Fruit fly (Drosophila melanogaster) whole organism, prepupa: Measurements from ENCODE around the gene betaTub65B.
A peak's percentile ranks its signal among the peaks of the same experiment; 100 is the strongest.

ENCODE experiments used
- CG10631 ChIP-seq: fragments of 200-800 bp; sonication (Bioruptor generic); optimal IDR thresholded peaks from 2 replicates; lab custom pipeline; 2016; ENCODE audit warnings: missing biosample characterization, missing genetic modification characterization
- CG10669 ChIP-seq: fragments of 200-800 bp; sonication (Bioruptor generic); optimal IDR thresholded peaks from 3 replicates; lab custom pipeline; 2018; ENCODE audit warnings: missing biosample characterization, mild to moderate bottlenecking, missing genetic modification characterization, moderate library complexity
- CG11294 ChIP-seq: fragments of 200-800 bp; sonication (Bioruptor generic); IDR thresholded peaks from 2 replicates; pipeline ENCODE4 v1.3.6; 2022; ENCODE audit warnings: missing biosample characterization, missing genetic modification characterization
- CG11902 ChIP-seq: fragments of 200-800 bp; sonication (Bioruptor generic); optimal IDR thresholded peaks from 3 replicates; lab custom pipeline; 2016; ENCODE audit warnings: missing biosample characterization, missing genetic modification characterization
- CG1621 ChIP-seq: fragments of 200-800 bp; sonication (Bioruptor generic); optimal IDR thresholded peaks from 3 replicates; lab custom pipeline; 2018; ENCODE audit warnings: missing biosample characterization, mild to moderate bottlenecking, missing genetic modification characterization
- CG31627 ChIP-seq: fragments of 200-800 bp; sonication (Bioruptor generic); optimal IDR thresholded peaks from 3 replicates; lab custom pipeline; 2016; ENCODE audit warnings: missing biosample characterization, missing genetic modification characterization
- CG32006 ChIP-seq: fragments of 200-800 bp; sonication (Bioruptor generic); optimal IDR thresholded peaks from 3 replicates; lab custom pipeline; 2017; ENCODE audit warnings: missing biosample characterization, mild to moderate bottlenecking, missing genetic modification characterization
- CG34406 ChIP-seq: fragments of 200-800 bp; sonication (Bioruptor generic); optimal IDR thresholded peaks from 3 replicates; lab custom pipeline; 2016; ENCODE audit warnings: missing biosample characterization, missing genetic modification characterization
- CG3919 ChIP-seq: fragments of 200-800 bp; sonication (Bioruptor generic); optimal IDR thresholded peaks from 3 replicates; lab custom pipeline; 2016; ENCODE audit warnings: missing biosample characterization, missing genetic modification characterization
- CG4318 ChIP-seq: fragments of 200-800 bp; sonication (Bioruptor generic); optimal IDR thresholded peaks from 3 replicates; lab custom pipeline; 2017; ENCODE audit warnings: missing biosample characterization, mild to moderate bottlenecking, missing genetic modification characterization
- CG6163 ChIP-seq: fragments of 200-800 bp; sonication (Bioruptor generic); IDR thresholded peaks from 3 replicates; pipeline ENCODE4 v1.3.6; 2022; ENCODE audit warnings: missing biosample characterization, missing genetic modification characterization
- CG6276 ChIP-seq: fragments of 200-800 bp; sonication (Bioruptor generic); optimal IDR thresholded peaks from 2 replicates; lab custom pipeline; 2017; ENCODE audit warnings: missing biosample characterization, mild to moderate bottlenecking, missing genetic modification characterization
- CG6808 ChIP-seq: fragments of 200-800 bp; sonication (Bioruptor generic); optimal IDR thresholded peaks from 3 replicates; lab custom pipeline; 2017; ENCODE audit warnings: missing biosample characterization, missing genetic modification characterization, mild to moderate bottlenecking, moderate library complexity, missing genetic modification reagents
- CG6854 ChIP-seq: fragments of 200-800 bp; sonication (Bioruptor generic); optimal IDR thresholded peaks from 2 replicates; lab custom pipeline; 2017; ENCODE audit warnings: missing biosample characterization, mild to moderate bottlenecking, missing genetic modification characterization
- CG7368 ChIP-seq: fragments of 200-800 bp; sonication (Bioruptor generic); optimal IDR thresholded peaks from 3 replicates; lab custom pipeline; 2016; ENCODE audit warnings: missing biosample characterization, missing genetic modification characterization
- CG8119 ChIP-seq: fragments of 200-800 bp; sonication (Bioruptor generic); IDR thresholded peaks from 3 replicates; pipeline ENCODE4 v1.3.6; 2022; ENCODE audit warnings: missing biosample characterization, missing genetic modification characterization
- CG8632 ChIP-seq: fragments of 200-800 bp; sonication (Bioruptor generic); optimal IDR thresholded peaks from 3 replicates; lab custom pipeline; 2016; ENCODE audit warnings: missing biosample characterization, missing genetic modification characterization
- Eip75B ChIP-seq: fragments of 200-800 bp; sonication (Bioruptor generic); optimal IDR thresholded peaks from 3 replicates; lab custom pipeline; 2016; ENCODE audit warnings: missing biosample characterization, missing genetic modification characterization
- Eip78C ChIP-seq: fragments of 200-800 bp; sonication (Bioruptor generic); peaks from one replicate; lab custom pipeline; 2016; ENCODE audit warnings: missing biosample characterization, missing genetic modification characterization
- Ets21C ChIP-seq: fragments of 200-800 bp; sonication (Bioruptor generic); optimal IDR thresholded peaks from 3 replicates; lab custom pipeline; 2016; ENCODE audit warnings: missing biosample characterization, missing genetic modification characterization
- Gug ChIP-seq: fragments of 200-800 bp; sonication (Bioruptor generic); IDR thresholded peaks from 2 replicates; pipeline ENCODE4 v1.3.6; 2022; ENCODE audit warnings: missing biosample characterization, missing genetic modification characterization
- Hr38 ChIP-seq: sonication (Bioruptor generic); optimal IDR thresholded peaks from 2 replicates; lab custom pipeline; 2016; ENCODE audit warnings: missing biosample characterization, missing genetic modification characterization
- Hr39 ChIP-seq: fragments of 200-800 bp; sonication (Bioruptor generic); optimal IDR thresholded peaks from 2 replicates; lab custom pipeline; 2016; ENCODE audit warnings: missing biosample characterization, missing genetic modification characterization
- Hr4 ChIP-seq: fragments of 200-800 bp; sonication (Bioruptor generic); optimal IDR thresholded peaks from 3 replicates; lab custom pipeline; 2016; ENCODE audit warnings: missing biosample characterization, missing genetic modification characterization
- Lpt ChIP-seq: fragments of 200-800 bp; sonication (Bioruptor generic); optimal IDR thresholded peaks from 3 replicates; lab custom pipeline; 2016; ENCODE audit warnings: missing biosample characterization, missing genetic modification characterization
- Met ChIP-seq: fragments of 200-800 bp; sonication (Bioruptor generic); optimal IDR thresholded peaks from 3 replicates; lab custom pipeline; 2016; ENCODE audit warnings: missing biosample characterization, missing genetic modification characterization
- OdsH ChIP-seq: fragments of 200-800 bp; sonication (Bioruptor generic); optimal IDR thresholded peaks from 3 replicates; lab custom pipeline; 2016; ENCODE audit warnings: missing biosample characterization, missing genetic modification characterization
- Sox14 ChIP-seq: fragments of 200-800 bp; sonication (Bioruptor generic); optimal IDR thresholded peaks from 3 replicates; lab custom pipeline; 2016; ENCODE audit warnings: missing biosample characterization, missing genetic modification characterization
- achi ChIP-seq: fragments of 200-800 bp; sonication (Bioruptor generic); optimal IDR thresholded peaks from 3 replicates; lab custom pipeline; 2016; ENCODE audit warnings: missing biosample characterization, missing genetic modification characterization
- acj6 ChIP-seq: fragments of 200-800 bp; sonication (Bioruptor generic); optimal IDR thresholded peaks from 3 replicates; lab custom pipeline; 2016; ENCODE audit warnings: missing biosample characterization, missing genetic modification characterization
- cyc ChIP-seq: fragments of 200-800 bp; sonication (Bioruptor generic); optimal IDR thresholded peaks from 3 replicates; lab custom pipeline; 2016; ENCODE audit warnings: missing biosample characterization, missing genetic modification characterization
- dac ChIP-seq: fragments of 200-800 bp; sonication (Bioruptor generic); optimal IDR thresholded peaks from 2 replicates; lab custom pipeline; 2017; ENCODE audit warnings: missing biosample characterization, mild to moderate bottlenecking, missing genetic modification characterization
- dsx ChIP-seq: fragments of 200-800 bp; optimal IDR thresholded peaks from 3 replicates; lab custom pipeline; 2019; ENCODE audit warnings: missing biosample characterization, mild to moderate bottlenecking, missing genetic modification characterization, moderate library complexity; ENCODE audit not compliant: poor library complexity, severe bottlenecking
- eg ChIP-seq: fragments of 200-800 bp; sonication (Bioruptor generic); IDR thresholded peaks from 3 replicates; pipeline ENCODE4 v1.3.6; 2022; ENCODE audit warnings: missing biosample characterization, missing genetic modification characterization
- fd59A ChIP-seq: fragments of 200-800 bp; sonication (Bioruptor generic); optimal IDR thresholded peaks from 2 replicates; lab custom pipeline; 2017; ENCODE audit warnings: missing biosample characterization, mild to moderate bottlenecking, missing genetic modification characterization, missing genetic modification reagents
- fd85E ChIP-seq: fragments of 200-800 bp; sonication (Bioruptor generic); optimal IDR thresholded peaks from 3 replicates; lab custom pipeline; 2016; ENCODE audit warnings: missing biosample characterization, missing genetic modification characterization
- fkh ChIP-seq: fragments of 200-800 bp; sonication (Bioruptor generic); optimal IDR thresholded peaks from 3 replicates; lab custom pipeline; 2017; ENCODE audit warnings: missing biosample characterization, mild to moderate bottlenecking, missing genetic modification characterization, moderate library complexity
- lz ChIP-seq: fragments of 200-800 bp; sonication (Bioruptor generic); optimal IDR thresholded peaks from 3 replicates; lab custom pipeline; 2016; ENCODE audit warnings: missing biosample characterization, missing genetic modification characterization
- pdm3 ChIP-seq: fragments of 200-800 bp; sonication (Bioruptor generic); optimal IDR thresholded peaks from 3 replicates; lab custom pipeline; 2016; ENCODE audit warnings: missing biosample characterization, missing genetic modification characterization
- salr ChIP-seq, 2 experiments: fragments of 200-800 bp; sonication (Bioruptor generic); optimal IDR thresholded peaks; 3 replicates each; lab custom pipeline; 2016 to 2018; ENCODE audit warnings: missing biosample characterization in 2 of 2, missing genetic modification characterization in 2 of 2, mild to moderate bottlenecking in 1 of 2
- spab ChIP-seq: fragments of 200-800 bp; sonication (Bioruptor generic); optimal IDR thresholded peaks from 2 replicates; lab custom pipeline; 2017; ENCODE audit warnings: missing biosample characterization, mild to moderate bottlenecking, missing genetic modification characterization, missing genetic modification reagents
- ss ChIP-seq, 2 experiments: fragments of 200-800 bp; sonication (Bioruptor generic); optimal IDR thresholded peaks; 2 replicates in 1 of 2; 3 replicates in 1 of 2; lab custom pipeline; 2017 to 2018; ENCODE audit warnings: mild to moderate bottlenecking in 2 of 2, missing biosample characterization in 2 of 2, missing genetic modification characterization in 2 of 2, moderate library complexity in 1 of 2
- svp ChIP-seq: fragments of 200-800 bp; sonication (Bioruptor generic); peaks from one replicate; lab custom pipeline; 2016; ENCODE audit warnings: missing biosample characterization, missing genetic modification characterization
- topi ChIP-seq: fragments of 200-800 bp; sonication (Bioruptor generic); optimal IDR thresholded peaks from 3 replicates; lab custom pipeline; 2016; ENCODE audit warnings: missing biosample characterization, missing genetic modification characterization
- vri ChIP-seq: fragments of 200-800 bp; sonication (Bioruptor generic); optimal IDR thresholded peaks from 3 replicates; lab custom pipeline; 2016; ENCODE audit warnings: missing biosample characterization, mild to moderate bottlenecking, missing genetic modification characterization

The betaTub65B gene

dm6 chr3L:6494928-6495806, 35.4 kb upstream of the betaTub65B start, which contains the start of the genes Vps8 and sfl (continued):
- TF ChIP-seq CG6163 (GFP tag; lab: Robert Waterston, UW) (no peak), acj6 (GFP tag; lab: Kevin White, UChicago) (no peak), CG1621 (tag; lab: Kevin White, UChicago) (no peak), dac (GFP tag; lab: Kevin White, UChicago) (no peak), CG6854 (no peak), eg (peak; percentile 29; the same call in 1 of the 3 replicates), CG4318 (GFP tag; lab: Kevin White, UChicago) (no peak), CG11902 (GFP tag; lab: Kevin White, UChicago) (no peak), Hr39 (GFP tag; lab: Kevin White, UChicago) (peak; percentile 13), dsx (GFP tag; lab: Kevin White, UChicago) (no peak), cyc (GFP tag; lab: Kevin White, UChicago) (peak; percentile 9), CG32006 (GFP tag; lab: Kevin White, UChicago) (peak; percentile 6), topi (GFP tag; lab: Kevin White, UChicago) (no peak), CG8632 (no peak), vri (no peak), fd59A (no peak), Gug (GFP tag; lab: Robert Waterston, UW) (no peak), Lpt (GFP tag; lab: Kevin White, UChicago) (no peak), CG3919 (GFP tag; lab: Kevin White, UChicago) (peak; percentile 26)

dm6 chr3L:6496053-6496921, 34.2 kb upstream of the betaTub65B start:
- TF ChIP-seq CG11902 (GFP tag; lab: Kevin White, UChicago) (no peak), CG31627 (GFP tag; lab: Kevin White, UChicago) (no peak), Hr38 (GFP tag; lab: Kevin White, UChicago) (no peak), CG8119 (GFP tag; lab: Robert Waterston, UW) (no peak; the same call in 2 of the 3 replicates), CG34406 (GFP tag; lab: Kevin White, UChicago) (no peak), achi (GFP tag; lab: Kevin White, UChicago) (no peak), Eip75B (no peak), CG11294 (no peak), CG6276 (GFP tag; lab: Kevin White, UChicago) (no peak), lz (GFP tag; lab: Kevin White, UChicago) (no peak), CG6808 (GFP tag; lab: Kevin White, UChicago) (no peak), Ets21C (GFP tag; lab: Kevin White, UChicago) (no peak), Hr4 (no peak), OdsH (GFP tag; lab: Kevin White, UChicago) (no peak), CG4318 (GFP tag; lab: Kevin White, UChicago) (no peak), CG10669 (no peak), cyc (GFP tag; lab: Kevin White, UChicago) (no peak), CG10631 (GFP tag; lab: Kevin White, UChicago) (no peak), Met (GFP tag; lab: Kevin White, UChicago) (no peak), CG1621 (tag; lab: Kevin White, UChicago) (no peak), CG6854 (peak; percentile 36), CG32006 (GFP tag; lab: Kevin White, UChicago) (no peak), salr (GFP tag; optimal IDR thresholded peaks at IDR 0.05; lab: Kevin White, UChicago) (no peak), spab (GFP tag; lab: Kevin White, UChicago) (no peak), dsx (GFP tag; lab: Kevin White, UChicago) (no peak), svp (GFP tag; lab: Kevin White, UChicago) (peak; percentile 68), ss (GFP tag; optimal IDR thresholded peaks at IDR 0.05; lab: Kevin White, UChicago) (peak in 1 of 2 experiments; percentile 19), fkh (GFP tag; lab: Kevin White, UChicago) (no peak), pdm3 (GFP tag; lab: Kevin White, UChicago) (no peak), Hr39 (GFP tag; lab: Kevin White, UChicago) (no peak), fd85E (GFP tag; lab: Kevin White, UChicago) (no peak), Sox14 (GFP tag; lab: Kevin White, UChicago) (no peak), dac (GFP tag; lab: Kevin White, UChicago) (no peak), Gug (GFP tag; lab: Robert Waterston, UW) (no peak), CG3919 (GFP tag; lab: Kevin White, UChicago) (no peak), Eip78C (peak; percentile 32), CG7368 (GFP tag; lab: Kevin White, UChicago) (no peak), fd59A (no peak)
